Fruit fly (Drosophila melanogaster) Kc167 (cell line): ENCODE data around the gene CG9259.

ENCODE experiments used
- Myc ChIP-seq: fragments of >200 bp; optimal IDR thresholded peaks from 2 replicates; lab custom pipeline; 2017; ENCODE audit warnings: missing external identifiers
- Sin3A ChIP-seq: fragments of >200 bp; optimal IDR thresholded peaks from 2 replicates; lab custom pipeline; 2018; ENCODE audit warnings: missing external identifiers
- h ChIP-seq: fragments of >200 bp; optimal IDR thresholded peaks from 3 replicates; lab custom pipeline; 2018; ENCODE audit warnings: missing external identifiers
- insv ChIP-seq: fragments of >200 bp; optimal IDR thresholded peaks from 3 replicates; lab custom pipeline; 2018; ENCODE audit warnings: missing external identifiers
- psq ChIP-seq: fragments of >200 bp; optimal IDR thresholded peaks from 2 replicates; lab custom pipeline; 2017; ENCODE audit warnings: missing external identifiers
- ttk ChIP-seq: sonication (Bioruptor generic); optimal IDR thresholded peaks from 2 replicates; lab custom pipeline; 2017; ENCODE audit warnings: missing external identifiers

Gene CG9259

dm6 chr2L:21089075-21089474, at the start of gene CG9259:
CG9259 (plus strand) TSS chr2L:21089375.
- TF ChIP-seq Myc (lab: Kevin White, UChicago) = no peak

- TF ChIP-seq psq (lab: Kevin White, UChicago) (no peak), h (lab: Kevin White, UChicago) (no peak), insv (lab: Kevin White, UChicago) (no peak)
These were observed 49.5 kb upstream of the CG9259 start for dm6 chr2L:21039569-21040159.

- no peak for TF ChIP-seq psq (lab: Kevin White, UChicago)
- no peak for TF ChIP-seq Sin3A
- TF ChIP-seq Myc (lab: Kevin White, UChicago) = no peak
- TF ChIP-seq insv (lab: Kevin White, UChicago) = no peak
- no peak for TF ChIP-seq ttk
- no peak for TF ChIP-seq h (lab: Kevin White, UChicago)
These were observed 48.5 kb upstream of the CG9259 start for dm6 chr2L:21040719-21041118.

- TF ChIP-seq psq (lab: Kevin White, UChicago) (no peak), ttk (no peak), insv (lab: Kevin White, UChicago) (no peak), h (lab: Kevin White, UChicago) (no peak), Myc (lab: Kevin White, UChicago) (no peak), Sin3A (no peak)
These were observed 37.1 kb upstream of the CG9259 start, which contains the start of gene CG42238 for dm6 chr2L:21051873-21052736. CG42238 (minus strand) TSS chr2L:21052164.

- TF ChIP-seq Myc (lab: Kevin White, UChicago) (no peak), h (lab: Kevin White, UChicago) (no peak), psq (lab: Kevin White, UChicago) (no peak), Sin3A (no peak), insv (lab: Kevin White, UChicago) (no peak), ttk (no peak)
These were observed 36.3 kb upstream of the CG9259 start, which contains the start of gene Itgbn for dm6 chr2L:21052783-21053463. Itgbn (plus strand) TSS chr2L:21053033.

dm6 chr2L:21053623-21054022, 35.6 kb upstream of the CG9259 start:
- no peak for TF ChIP-seq psq (lab: Kevin White, UChicago)
- TF ChIP-seq insv (lab: Kevin White, UChicago) = no peak
- TF ChIP-seq Myc (lab: Kevin White, UChicago) = no peak
- no peak for TF ChIP-seq Sin3A
- TF ChIP-seq h (lab: Kevin White, UChicago) = no peak
- TF ChIP-seq ttk = no peak

- TF ChIP-seq psq (lab: Kevin White, UChicago) (no peak), ttk (no peak), insv (lab: Kevin White, UChicago) (no peak), h (lab: Kevin White, UChicago) (no peak), Sin3A (no peak), Myc (lab: Kevin White, UChicago) (no peak)
These were observed 27.6 kb upstream of the CG9259 start for dm6 chr2L:21061591-21061990.

dm6 chr2L:21062611-21063010, 26.6 kb upstream of the CG9259 start:
- TF ChIP-seq Sin3A (no peak), ttk (no peak), psq (lab: Kevin White, UChicago) (no peak), insv (lab: Kevin White, UChicago) (no peak), h (lab: Kevin White, UChicago) (no peak), Myc (lab: Kevin White, UChicago) (no peak)

dm6 chr2L:21065889-21066288, 23.3 kb upstream of the CG9259 start:
- no peak for TF ChIP-seq ttk
- no peak for TF ChIP-seq Sin3A
- TF ChIP-seq insv (lab: Kevin White, UChicago) = no peak
- TF ChIP-seq h (lab: Kevin White, UChicago) = no peak
- no peak for TF ChIP-seq psq (lab: Kevin White, UChicago)
- TF ChIP-seq Myc (lab: Kevin White, UChicago) = no peak

- TF ChIP-seq Myc (lab: Kevin White, UChicago) = no peak
- no peak for TF ChIP-seq h (lab: Kevin White, UChicago)
- no peak for TF ChIP-seq Sin3A
- TF ChIP-seq insv (lab: Kevin White, UChicago) = no peak
- no peak for TF ChIP-seq ttk
- no peak for TF ChIP-seq psq (lab: Kevin White, UChicago)
These were observed 22.0 kb upstream of the CG9259 start for dm6 chr2L:21067137-21067536.

dm6 chr2L:21069776-21070175, 19.4 kb upstream of the CG9259 start:
- TF ChIP-seq ttk (no peak), psq (lab: Kevin White, UChicago) (no peak), Sin3A (no peak), Myc (lab: Kevin White, UChicago) (no peak), insv (lab: Kevin White, UChicago) (no peak), h (lab: Kevin White, UChicago) (no peak)

- no peak for TF ChIP-seq Myc (lab: Kevin White, UChicago)
These were observed 18.4 kb upstream of the CG9259 start for dm6 chr2L:21070825-21071224.
